Fruit fly (Drosophila melanogaster) whole organism, larva: ENCODE data around the gene CG17199.

ENCODE experiments used
- noc ChIP-seq: fragments of 200-800 bp; sonication (Bioruptor generic); optimal IDR thresholded peaks from 3 replicates; lab custom pipeline; 2019; ENCODE audit warnings: missing biosample characterization, mild to moderate bottlenecking, missing genetic modification characterization, moderate library complexity

The CG17199 gene

DNA sequence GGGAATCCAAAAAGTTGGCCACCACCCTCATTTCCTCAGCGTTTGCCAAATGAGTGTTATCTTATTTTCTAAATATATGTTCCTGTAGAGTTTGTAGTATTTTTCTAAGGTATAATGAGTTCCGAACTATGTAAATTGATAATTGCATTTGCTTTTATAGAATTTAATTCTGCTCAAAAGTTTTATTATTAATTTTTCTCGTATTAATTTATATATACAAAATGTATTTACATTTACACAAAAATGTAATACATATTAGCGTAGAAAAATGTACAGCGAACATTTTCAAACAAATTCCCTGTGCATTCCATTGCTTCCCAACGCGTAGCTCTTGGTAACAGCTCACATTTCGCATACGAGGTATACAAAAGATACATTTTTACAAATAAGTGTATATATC, at the start of gene CG17199:
Gene CG17199, minus strand, starts transcription at position 101 of the 400 bp plus-strand sequence.
- TF ChIP-seq noc, result no peak

DNA sequence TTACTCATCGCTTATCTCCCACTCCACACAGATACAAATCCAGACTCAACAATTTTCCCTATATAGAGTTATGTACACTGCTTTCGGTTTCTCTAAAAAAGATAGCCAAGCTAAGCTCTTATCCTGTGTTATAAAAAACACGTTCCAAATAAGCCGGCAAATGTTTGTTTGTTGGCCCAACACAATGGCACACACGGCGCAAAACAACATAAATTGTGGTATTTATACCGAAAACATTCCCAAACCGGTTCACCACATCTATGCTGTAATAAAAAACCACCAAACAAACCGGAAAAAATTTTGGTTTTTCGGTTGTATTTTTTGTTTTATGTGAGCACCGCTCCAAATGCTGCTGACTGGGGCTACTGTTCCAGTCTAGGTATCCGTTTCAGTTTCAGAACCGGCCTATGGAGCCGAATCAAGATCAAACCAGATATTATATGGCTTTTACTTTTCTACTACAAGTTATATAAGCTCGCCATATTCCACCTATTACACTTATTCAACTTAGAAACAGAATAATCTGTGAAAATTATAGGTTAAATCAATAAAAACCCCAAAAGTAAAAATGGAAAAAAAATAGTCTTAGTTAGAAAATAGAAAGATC, 49.3 kb upstream of the CG17199 start:
- no peak for TF ChIP-seq noc

DNA sequence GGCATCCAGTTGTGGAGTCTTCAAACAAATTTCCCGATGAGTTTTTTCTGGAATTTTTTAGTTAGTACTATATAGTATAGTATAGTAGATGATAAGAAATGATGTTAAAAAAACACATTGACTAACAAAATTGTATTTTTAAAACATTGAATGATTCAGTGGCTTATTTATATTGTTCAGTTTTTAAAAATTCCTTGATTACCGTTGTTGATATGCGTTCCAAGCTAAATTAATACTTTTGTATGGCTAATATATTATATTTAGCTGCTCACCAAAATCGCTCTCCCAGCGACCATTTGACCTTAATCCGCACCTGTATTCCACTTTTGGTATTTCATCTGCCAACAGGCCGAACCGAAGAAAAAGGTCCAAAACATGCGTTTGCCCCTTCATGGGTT, 48.3 kb upstream of the CG17199 start:
- no peak for TF ChIP-seq noc

DNA sequence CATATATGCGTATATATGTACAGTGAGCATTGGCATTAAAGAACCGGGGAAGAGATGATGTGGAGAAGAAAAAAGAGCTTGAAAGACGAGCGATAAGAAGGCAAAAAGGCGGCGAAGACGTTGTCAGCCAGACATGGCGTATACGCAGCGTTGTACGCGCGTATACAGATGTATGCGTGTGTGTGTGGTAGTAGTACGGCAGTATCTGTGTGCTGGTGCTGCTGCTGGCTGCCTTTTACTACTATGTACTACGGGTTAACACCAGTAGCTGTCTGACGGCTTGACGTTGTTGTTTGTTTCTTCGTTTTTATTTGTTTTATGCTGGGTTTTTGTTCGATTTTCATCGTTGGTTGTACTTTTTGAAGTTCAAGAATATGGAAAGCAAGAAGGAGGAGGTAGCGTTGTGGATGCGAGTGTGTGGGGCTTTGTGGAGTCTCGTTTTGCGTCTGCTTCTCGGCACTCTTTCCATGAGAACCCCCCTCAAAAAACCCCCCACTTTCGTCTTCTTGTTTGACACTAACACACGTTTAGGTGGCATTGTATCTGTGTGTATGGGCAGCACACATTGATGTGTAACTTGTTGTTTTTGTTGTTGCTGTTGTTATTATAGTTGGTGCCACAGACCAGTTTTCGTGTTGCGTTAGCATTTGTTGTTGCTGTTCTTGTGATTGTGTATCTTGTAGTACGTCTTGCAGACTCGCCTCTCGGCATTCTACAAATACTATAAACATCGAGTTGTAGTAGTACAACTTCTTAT, 47.8 kb upstream of the CG17199 start:
- no peak for TF ChIP-seq noc

DNA sequence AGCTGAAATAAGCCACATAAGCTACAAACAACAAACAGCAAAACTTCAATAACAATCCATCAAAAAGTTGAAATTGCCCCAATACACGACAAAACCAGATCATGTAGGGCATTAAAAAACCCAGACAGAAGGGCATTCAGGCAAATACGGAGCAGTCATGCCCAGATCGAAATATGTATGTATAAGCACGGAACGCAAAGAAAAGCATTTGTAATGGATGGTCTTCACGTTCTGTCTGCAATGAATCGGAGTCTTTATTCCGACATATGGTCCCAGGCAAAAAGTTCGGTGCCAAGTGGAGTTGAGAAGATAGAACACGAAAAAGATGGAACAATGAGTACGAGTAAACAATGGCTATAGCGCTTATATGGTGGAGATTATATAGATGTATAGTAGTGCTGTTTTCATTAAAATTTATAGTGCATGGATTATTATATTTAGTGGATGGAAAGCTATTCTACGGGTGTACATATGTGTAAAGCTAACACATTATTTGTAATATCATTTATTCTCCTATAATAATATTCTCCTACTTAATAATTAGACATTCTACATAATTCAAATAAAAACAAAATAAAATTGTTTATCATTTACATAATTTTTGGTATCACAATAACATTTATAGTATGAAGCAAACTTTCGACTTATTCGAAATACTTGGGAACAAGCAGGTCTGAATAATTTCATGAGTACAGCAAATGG, 46.8 kb upstream of the CG17199 start:
- TF ChIP-seq noc, result no peak

DNA sequence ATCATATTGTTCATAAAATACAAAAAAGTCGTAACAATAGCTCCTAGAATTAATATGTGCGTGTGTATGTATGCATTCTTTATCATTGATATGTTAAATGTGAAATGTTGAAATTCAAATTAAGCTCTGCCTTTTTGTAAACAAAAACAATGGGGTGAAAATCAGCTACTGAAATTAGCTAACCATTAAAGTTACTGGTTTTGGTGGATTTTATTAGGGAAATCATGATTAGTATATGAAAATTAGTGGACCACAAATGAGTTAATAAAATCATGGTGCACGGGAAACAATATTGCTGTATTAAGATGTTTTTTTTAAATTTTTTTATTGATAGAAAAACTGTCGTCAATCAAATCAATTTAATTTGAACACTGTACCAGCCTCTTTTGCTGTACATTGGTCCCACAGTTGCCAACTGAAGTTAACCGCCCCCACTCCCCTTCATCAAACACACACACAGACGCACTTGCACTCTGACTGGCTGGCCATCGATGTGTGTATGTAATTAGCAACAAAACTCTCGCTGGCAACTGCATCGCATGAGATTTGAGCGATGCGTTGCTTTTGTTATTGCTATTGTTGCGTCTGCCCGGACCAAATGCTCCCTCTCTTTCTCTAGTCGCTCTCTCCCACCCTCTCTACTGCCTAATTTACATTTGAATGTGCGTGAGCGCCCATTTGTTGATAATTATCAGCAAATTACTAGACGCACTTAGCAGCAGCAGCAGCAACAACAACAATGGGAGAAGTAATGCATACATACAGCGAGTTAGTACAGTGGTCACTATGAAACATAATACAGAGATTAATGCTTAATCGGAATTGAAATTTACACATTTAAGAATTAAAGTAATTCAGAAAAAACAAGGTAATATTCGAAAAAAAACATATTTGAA, 44.9 kb upstream of the CG17199 start:
- no peak for TF ChIP-seq noc

DNA sequence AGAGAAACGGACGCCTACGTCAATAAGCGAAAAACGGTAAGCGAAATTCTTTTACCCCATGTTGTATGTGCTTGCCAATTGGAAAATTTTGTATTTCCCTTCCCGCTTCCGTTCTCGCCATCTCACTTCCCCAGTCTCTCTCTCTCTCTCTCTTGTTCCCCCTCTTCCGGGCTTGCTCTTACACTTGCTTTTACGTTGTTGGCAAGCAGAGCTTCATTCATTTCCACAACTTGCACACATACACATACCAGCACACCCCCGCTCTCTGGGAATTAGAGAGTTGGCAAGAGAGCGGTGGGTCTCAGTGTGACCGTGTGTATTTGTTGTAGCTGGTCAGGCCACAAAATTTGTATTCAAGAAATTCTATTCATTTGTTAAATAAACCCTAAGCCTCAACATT, 44.2 kb upstream of the CG17199 start:
- no peak for TF ChIP-seq noc

DNA sequence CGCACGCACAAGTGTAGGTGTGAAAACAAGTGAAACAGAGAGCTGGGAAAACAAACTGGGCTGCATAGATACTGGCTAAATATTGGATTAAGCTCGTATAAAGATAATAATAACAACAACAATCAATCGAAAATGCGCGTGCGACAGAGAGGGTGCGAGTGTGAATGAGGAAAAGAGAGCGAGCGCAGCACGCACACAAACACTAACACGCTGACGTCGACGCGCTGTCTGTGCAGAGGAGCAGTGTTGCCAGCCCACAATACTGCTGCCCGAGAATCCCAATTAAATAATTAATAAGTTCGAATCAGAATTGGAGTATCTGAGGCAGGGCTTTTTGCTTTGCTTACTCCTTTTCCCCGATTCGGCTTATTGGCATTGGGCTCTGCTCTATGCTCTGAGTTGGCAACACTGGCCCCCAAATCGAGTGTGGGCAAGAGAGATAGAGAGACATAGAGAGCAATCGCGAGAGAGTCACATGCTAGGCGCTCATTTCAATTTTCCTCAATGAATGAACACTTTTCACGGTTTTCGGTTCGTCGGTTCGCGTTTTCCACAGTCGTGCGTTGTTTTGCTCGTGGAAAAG, 43.5 kb upstream of the CG17199 start:
- TF ChIP-seq noc, result peak; percentile 77

DNA sequence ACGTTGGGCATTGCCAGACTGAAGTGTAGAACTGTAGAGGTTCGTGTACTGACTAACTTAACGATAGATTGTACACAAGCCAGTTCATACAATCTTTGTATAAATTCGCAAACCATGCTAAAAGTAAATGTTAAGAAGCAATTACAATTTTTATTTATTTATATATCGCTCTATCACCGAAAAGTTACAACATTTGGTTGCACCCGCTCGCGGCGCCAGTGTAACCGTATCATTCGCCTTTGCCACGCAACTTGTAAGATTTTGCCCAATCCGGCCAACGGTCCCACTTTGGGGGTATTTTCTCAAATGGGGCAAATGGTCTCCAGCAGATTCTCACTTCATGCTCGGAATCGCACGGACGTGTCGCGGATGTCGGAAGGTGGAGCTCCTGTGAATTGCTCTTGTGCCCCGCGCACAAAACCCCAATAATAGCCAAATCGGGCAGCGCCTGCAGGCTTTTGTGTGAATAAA, 42.9 kb upstream of the CG17199 start, which contains the start of gene cic:
Gene cic, plus strand, starts transcription at position 328 of the 471 bp plus-strand sequence.
- no peak for TF ChIP-seq noc

DNA sequence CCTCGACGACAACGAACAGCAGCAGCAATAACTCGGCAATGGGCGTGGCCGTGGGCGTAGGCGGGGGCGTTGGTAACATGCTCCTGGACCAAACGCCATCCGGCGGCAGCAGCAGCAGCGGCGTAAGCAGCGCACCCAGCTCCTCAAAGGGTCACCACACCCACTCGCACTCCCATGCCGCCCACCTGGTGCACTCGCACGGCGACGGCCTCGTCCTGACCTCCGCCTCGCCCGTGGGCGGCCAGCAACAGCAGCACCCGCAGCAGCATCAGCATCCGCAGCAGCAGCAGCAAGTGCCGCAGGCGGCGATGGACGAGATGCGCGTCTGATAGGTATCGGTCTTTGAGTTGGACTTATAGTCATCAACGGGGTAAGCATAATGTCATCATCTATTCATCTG, 28.4 kb upstream of the CG17199 start:
- TF ChIP-seq noc, result no peak

DNA sequence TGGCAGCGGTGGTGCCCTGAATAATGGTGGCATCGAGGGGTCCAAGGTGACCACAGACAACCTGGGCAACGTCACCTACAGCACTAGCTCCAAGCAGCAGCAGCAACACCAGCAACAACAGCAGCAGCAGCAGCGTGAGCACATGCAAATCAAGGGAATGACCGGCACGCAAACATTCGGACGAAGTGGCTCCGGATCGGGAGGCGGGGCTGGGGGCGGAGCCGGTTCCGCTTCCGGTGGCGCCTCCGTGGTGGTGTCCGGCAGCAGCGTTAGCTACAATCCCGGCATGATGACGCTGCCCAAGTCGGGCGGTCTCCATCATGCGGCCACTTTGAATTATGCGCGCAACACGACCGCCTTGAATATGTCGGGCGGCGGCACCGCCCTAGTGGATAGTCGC, 18.0 kb upstream of the CG17199 start:
- TF ChIP-seq noc, result no peak

DNA sequence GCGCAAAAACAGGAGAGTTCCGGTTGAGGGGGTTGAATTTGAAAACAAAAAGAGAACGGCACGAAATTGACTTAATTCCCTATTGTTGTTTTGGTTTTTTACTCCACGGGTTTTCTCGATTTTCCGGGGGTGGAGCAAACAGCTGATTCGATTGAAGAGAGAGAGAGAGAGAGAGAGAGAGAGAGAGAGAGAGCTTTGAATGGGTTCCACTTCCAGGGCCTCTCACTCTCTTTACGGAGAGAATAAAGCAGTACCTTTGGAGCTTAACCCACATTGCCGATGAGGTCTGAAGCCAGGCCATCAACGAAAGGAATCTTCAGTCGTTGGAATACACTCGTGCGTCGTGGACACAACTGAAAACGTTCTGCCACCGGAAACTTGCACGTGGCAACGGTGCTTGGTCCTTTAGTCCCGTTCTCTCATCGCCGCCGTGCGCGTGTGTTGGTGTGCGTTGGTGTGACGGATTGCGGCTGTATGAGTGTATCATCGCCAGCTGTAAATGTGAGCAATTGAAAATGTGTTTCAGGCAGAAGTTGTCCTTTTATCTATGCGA, 5.0 kb downstream of the CG17199 start, which contains the start of gene Nlg4:
Gene Nlg4, plus strand, starts transcription at position 332 of the 553 bp plus-strand sequence.
- no peak for TF ChIP-seq noc

DNA sequence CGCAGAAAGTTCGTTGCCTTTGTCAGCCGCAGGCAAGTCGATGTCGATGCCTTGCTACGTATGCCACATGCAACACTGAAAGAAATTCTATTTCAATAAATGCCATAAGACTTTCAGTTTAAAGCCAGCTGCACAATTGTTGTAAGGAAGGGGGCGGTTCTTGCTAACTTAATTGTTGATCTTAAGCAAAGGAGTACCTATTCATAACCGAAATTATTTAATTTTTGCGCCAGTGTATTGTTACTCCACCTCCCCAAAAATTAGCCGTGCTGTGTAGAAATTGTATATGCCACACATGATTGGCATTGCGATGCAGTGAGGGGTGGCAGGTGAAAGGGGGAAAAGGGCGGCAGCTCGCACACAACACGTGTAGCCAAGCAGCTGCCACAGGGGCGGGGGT, 24.5 kb downstream of the CG17199 start:
- TF ChIP-seq noc, result no peak

DNA sequence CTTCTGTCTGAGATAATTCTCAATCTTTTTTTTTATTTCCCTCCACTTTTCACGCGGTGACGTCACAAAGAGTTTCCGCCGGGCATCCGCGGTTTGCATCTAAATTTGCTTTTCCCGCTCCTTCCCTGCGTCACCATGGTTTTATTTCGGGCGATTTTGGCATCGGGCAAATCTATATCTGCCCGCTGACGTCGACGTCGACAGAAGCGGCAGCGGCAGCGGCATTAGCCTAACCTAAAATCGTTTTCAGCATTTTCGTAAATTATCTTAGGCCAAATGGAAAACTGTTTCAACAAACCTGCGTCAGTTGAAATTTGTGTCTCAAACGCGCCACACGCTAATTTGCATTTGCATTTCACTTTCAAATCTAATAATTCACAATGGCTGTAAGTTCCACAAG, 40.5 kb downstream of the CG17199 start, which contains the start of gene CG5023:
Gene CG5023, plus strand, starts transcription at position 301 of the 400 bp plus-strand sequence.
- TF ChIP-seq noc, result no peak

DNA sequence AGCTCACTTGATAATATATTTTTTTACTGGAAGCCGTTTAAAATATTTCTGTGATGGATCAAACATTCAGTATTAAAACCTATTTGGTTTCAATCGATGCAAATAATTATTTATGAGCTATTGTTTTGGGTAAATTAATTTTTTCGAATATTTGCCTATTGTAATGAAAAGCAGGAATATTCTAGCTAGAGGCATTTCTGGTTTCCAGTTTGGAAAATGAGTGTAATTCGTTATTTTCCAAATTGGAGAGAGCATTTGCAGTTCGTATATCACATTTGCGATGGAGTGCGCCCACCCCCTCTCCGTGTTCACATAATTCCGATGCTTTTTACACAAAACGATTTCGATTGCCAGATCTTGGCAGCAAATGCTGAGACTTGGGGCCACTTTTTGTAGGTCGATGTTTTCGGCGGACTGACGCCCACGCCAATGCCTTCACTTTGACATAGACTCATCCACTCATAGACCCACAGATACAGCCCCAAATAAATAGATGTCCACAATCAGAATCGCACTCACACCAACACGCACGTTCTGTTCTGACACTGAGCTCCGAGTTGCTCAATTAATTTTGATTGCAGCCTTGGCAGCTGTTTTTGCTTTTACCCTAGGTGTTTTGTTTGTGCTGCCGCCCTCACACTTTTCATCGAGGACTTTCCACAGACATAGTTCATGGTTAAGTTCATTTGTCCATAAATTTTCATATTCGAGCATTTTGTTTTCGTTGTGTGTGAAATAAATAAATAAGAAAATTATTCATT, 41.8 kb downstream of the CG17199 start:
- no peak for TF ChIP-seq noc
